Fruit fly (Drosophila melanogaster) Kc167 (cell line): Measurements from ENCODE around the gene Tak1.

Experiments
- Sin3A ChIP-seq: fragments of >200 bp; optimal IDR thresholded peaks from 2 replicates; lab custom pipeline; 2018; ENCODE audit warnings: missing external identifiers
- h ChIP-seq: fragments of >200 bp; optimal IDR thresholded peaks from 3 replicates; lab custom pipeline; 2018; ENCODE audit warnings: missing external identifiers
- psq ChIP-seq: fragments of >200 bp; optimal IDR thresholded peaks from 2 replicates; lab custom pipeline; 2017; ENCODE audit warnings: missing external identifiers
- ttk ChIP-seq: sonication (Bioruptor generic); optimal IDR thresholded peaks from 2 replicates; lab custom pipeline; 2017; ENCODE audit warnings: missing external identifiers

- TF ChIP-seq psq (lab: Kevin White, UChicago) (no peak), Sin3A (lab: Kevin White, UChicago) (no peak), h (lab: Kevin White, UChicago) (no peak), ttk (lab: Kevin White, UChicago) (no peak)
Observed at dm6 chrX:20470701-20471100, 54.0 kb downstream of the Tak1 start.
